Fruit fly (Drosophila melanogaster) whole organism, embryonic: ENCODE results near the gene RpS17.

Source experiments
- Abd-B ChIP-seq: fragments of 200-800 bp; sonication (Bioruptor generic); optimal IDR thresholded peaks from 2 replicates; lab custom pipeline; 2018; ENCODE audit warnings: missing biosample characterization, mild to moderate bottlenecking, missing genetic modification characterization, moderate library complexity
- Adf1 ChIP-seq: fragments of 200-800 bp; sonication (Bioruptor generic); IDR thresholded peaks from 2 replicates; pipeline ENCODE4 v1.3.6; 2022; ENCODE audit warnings: missing biosample characterization, missing genetic modification characterization
- B-H1 ChIP-seq: fragments of 200-800 bp; sonication (Bioruptor generic); IDR thresholded peaks from 3 replicates; pipeline ENCODE4 v1.3.6; 2022; ENCODE audit warnings: missing biosample characterization, missing genetic modification characterization
- CG10565 ChIP-seq: fragments of 200-800 bp; sonication (Bioruptor generic); optimal IDR thresholded peaks from 3 replicates; lab custom pipeline; 2016; ENCODE audit warnings: missing biosample characterization, mild to moderate bottlenecking, missing genetic modification characterization
- CG12219 ChIP-seq: fragments of 200-800 bp; sonication (Bioruptor generic); optimal IDR thresholded peaks from 3 replicates; lab custom pipeline; 2018; ENCODE audit warnings: missing biosample characterization, mild to moderate bottlenecking, missing genetic modification characterization
- CG13775 ChIP-seq: fragments of 200-800 bp; sonication (Bioruptor generic); optimal IDR thresholded peaks from 3 replicates; lab custom pipeline; 2017; ENCODE audit warnings: missing biosample characterization, mild to moderate bottlenecking, missing genetic modification characterization
- CG15011 ChIP-seq: fragments of 200-800 bp; sonication (Bioruptor generic); optimal IDR thresholded peaks from 3 replicates; lab custom pipeline; 2018; ENCODE audit warnings: missing biosample characterization, mild to moderate bottlenecking, missing genetic modification characterization
- CG16863 ChIP-seq: fragments of 200-800 bp; sonication (Bioruptor generic); optimal IDR thresholded peaks from 3 replicates; lab custom pipeline; 2016; ENCODE audit warnings: missing biosample characterization, missing genetic modification characterization
- CG18011 ChIP-seq: fragments of 200-800 bp; sonication (Bioruptor generic); optimal IDR thresholded peaks from 2 replicates; lab custom pipeline; 2017; ENCODE audit warnings: missing biosample characterization, missing genetic modification characterization, mild to moderate bottlenecking, moderate library complexity, missing genotype
- CG18476 ChIP-seq: fragments of 200-800 bp; sonication (Bioruptor generic); optimal IDR thresholded peaks from 2 replicates; lab custom pipeline; 2016; ENCODE audit warnings: missing biosample characterization, mild to moderate bottlenecking, missing genetic modification characterization
- CG2116 ChIP-seq: fragments of 200-800 bp; sonication (Bioruptor generic); optimal IDR thresholded peaks from 3 replicates; lab custom pipeline; 2018; ENCODE audit warnings: missing biosample characterization, mild to moderate bottlenecking, missing genetic modification characterization
- CG2875 ChIP-seq: fragments of 200-800 bp; sonication (Bioruptor generic); optimal IDR thresholded peaks from 2 replicates; lab custom pipeline; 2017; ENCODE audit warnings: missing biosample characterization, mild to moderate bottlenecking, missing genetic modification characterization, missing genetic modification reagents
- CG31388 ChIP-seq: fragments of 200-800 bp; sonication (Bioruptor generic); optimal IDR thresholded peaks from 2 replicates; lab custom pipeline; 2016; ENCODE audit warnings: missing biosample characterization, missing genetic modification characterization
- CG7556 ChIP-seq: fragments of 200-800 bp; sonication (Bioruptor generic); optimal IDR thresholded peaks from 2 replicates; lab custom pipeline; 2017; ENCODE audit warnings: missing biosample characterization, mild to moderate bottlenecking, missing genetic modification characterization
- CG8281 ChIP-seq: fragments of 200-800 bp; sonication (Bioruptor generic); optimal IDR thresholded peaks from 2 replicates; lab custom pipeline; 2018; ENCODE audit warnings: missing biosample characterization, mild to moderate bottlenecking, missing genetic modification characterization, moderate library complexity
- Dek ChIP-seq: fragments of 200-800 bp; sonication (Bioruptor generic); optimal IDR thresholded peaks from 3 replicates; lab custom pipeline; 2019; ENCODE audit warnings: missing biosample characterization, mild to moderate bottlenecking, missing genetic modification characterization, moderate library complexity
- Dip2 ChIP-seq: fragments of 200-800 bp; sonication (Bioruptor generic); IDR thresholded peaks from 2 replicates; pipeline ENCODE4 v1.3.6; 2022; ENCODE audit warnings: missing biosample characterization, missing genetic modification characterization
- Ets65A ChIP-seq: fragments of 200-800 bp; sonication (Bioruptor generic); peaks from one replicate; lab custom pipeline; 2016; ENCODE audit warnings: missing biosample characterization, missing genetic modification characterization
- Fer3 ChIP-seq: fragments of 200-800 bp; sonication (Bioruptor generic); optimal IDR thresholded peaks from 2 replicates; lab custom pipeline; 2018; ENCODE audit warnings: missing biosample characterization, mild to moderate bottlenecking, missing genetic modification characterization, moderate library complexity
- GATAe ChIP-seq: fragments of 200-800 bp; sonication (Bioruptor generic); conservative IDR thresholded peaks from 2 replicates; pipeline ENCODE4 v1.3.6; 2022; ENCODE audit warnings: missing biosample characterization, missing genetic modification characterization
- Hr3 ChIP-seq: fragments of 200-800 bp; sonication (Bioruptor generic); optimal IDR thresholded peaks from 3 replicates; lab custom pipeline; 2016; ENCODE audit warnings: missing biosample characterization, missing genetic modification characterization
- Hsf ChIP-seq: fragments of 200-800 bp; sonication (Bioruptor generic); optimal IDR thresholded peaks from 3 replicates; lab custom pipeline; 2016; ENCODE audit warnings: missing biosample characterization, missing genetic modification characterization
- Nf-YB ChIP-seq: fragments of 200-800 bp; sonication (Bioruptor generic); optimal IDR thresholded peaks from 3 replicates; lab custom pipeline; 2019; ENCODE audit warnings: missing biosample characterization, mild to moderate bottlenecking, missing genetic modification characterization, moderate library complexity
- Stat92E ChIP-seq, 3 experiments: fragments of >200 bp in 2 of 3; fragments of 200-800 bp in 1 of 3; sonication (Bioruptor generic) in 1 of 3; optimal IDR thresholded peaks; 2 replicates each; lab custom pipeline; 2017 to 2019; ENCODE audit warnings: missing biosample characterization in 3 of 3, missing genetic modification characterization in 3 of 3, mild to moderate bottlenecking in 1 of 3, moderate library complexity in 1 of 3
- Trl ChIP-seq, 3 experiments: fragments of >200 bp in 2 of 3; fragments of 200-800 bp in 1 of 3; sonication (Bioruptor generic) in 1 of 3; optimal IDR thresholded peaks; 2 replicates in 1 of 3; 3 replicates in 2 of 3; lab custom pipeline; 2016 to 2017; ENCODE audit warnings: missing biosample characterization in 1 of 3, missing genetic modification characterization in 1 of 3
- ato ChIP-seq: fragments of 200-800 bp; sonication (Bioruptor generic); IDR thresholded peaks from 2 replicates; pipeline ENCODE4 v1.3.6; 2022; ENCODE audit warnings: missing biosample characterization, missing genetic modification characterization; ENCODE audit not compliant: partially characterized antibody
- bbx ChIP-seq: fragments of 200-800 bp; sonication (Bioruptor generic); IDR thresholded peaks from 2 replicates; pipeline ENCODE4 v1.3.6; 2022; ENCODE audit warnings: missing biosample characterization, missing genetic modification characterization; ENCODE audit not compliant: partially characterized antibody
- bowl ChIP-seq: fragments of 200-800 bp; sonication (Bioruptor generic); IDR thresholded peaks from 2 replicates; pipeline ENCODE4 v1.3.6; 2022; ENCODE audit warnings: missing biosample characterization, missing genetic modification characterization
- cas ChIP-seq: fragments of 200-800 bp; sonication (Bioruptor generic); IDR thresholded peaks from 2 replicates; pipeline ENCODE4 v1.3.6; 2022; ENCODE audit warnings: missing biosample characterization, missing genetic modification characterization
- chn ChIP-seq: fragments of 200-800 bp; sonication (Bioruptor generic); optimal IDR thresholded peaks from 2 replicates; lab custom pipeline; 2016; ENCODE audit warnings: missing biosample characterization, missing genetic modification characterization
- crp ChIP-seq, 2 experiments: fragments of 200-800 bp; sonication (Bioruptor generic); optimal IDR thresholded peaks; 2 replicates in 1 of 2; 3 replicates in 1 of 2; lab custom pipeline; 2017; ENCODE audit warnings: missing biosample characterization in 2 of 2, missing genetic modification characterization in 2 of 2, mild to moderate bottlenecking in 1 of 2, moderate library complexity in 1 of 2
- danr ChIP-seq: fragments of 200-800 bp; sonication (Bioruptor generic); IDR thresholded peaks from 2 replicates; pipeline ENCODE4 v1.3.6; 2022; ENCODE audit warnings: missing biosample characterization, missing genetic modification characterization
- dmrt11E ChIP-seq: fragments of 200-800 bp; sonication (Bioruptor generic); optimal IDR thresholded peaks from 3 replicates; lab custom pipeline; 2018; ENCODE audit warnings: missing biosample characterization, mild to moderate bottlenecking, missing genetic modification characterization, moderate library complexity
- fd64A ChIP-seq: fragments of 200-800 bp; sonication (Bioruptor generic); optimal IDR thresholded peaks from 3 replicates; lab custom pipeline; 2018; ENCODE audit warnings: missing biosample characterization, mild to moderate bottlenecking, missing genetic modification characterization
- fd96Cb ChIP-seq: fragments of 200-800 bp; sonication (Bioruptor generic); optimal IDR thresholded peaks from 2 replicates; lab custom pipeline; 2018; ENCODE audit warnings: missing biosample characterization, mild to moderate bottlenecking, missing genetic modification characterization, moderate library complexity
- gce ChIP-seq: fragments of 200-800 bp; sonication (Bioruptor generic); IDR thresholded peaks from 3 replicates; pipeline ENCODE4 v1.3.6; 2022; ENCODE audit warnings: missing biosample characterization, missing genetic modification characterization
- lola ChIP-seq, 3 experiments: fragments of >200 bp in 2 of 3; fragments of 200-800 bp in 1 of 3; sonication (Bioruptor generic) in 1 of 3; optimal IDR thresholded peaks; 2 replicates each; lab custom pipeline; 2017 to 2019; ENCODE audit warnings: missing biosample characterization in 3 of 3, missing genetic modification characterization in 3 of 3, mild to moderate bottlenecking in 1 of 3, moderate library complexity in 1 of 3
- luna ChIP-seq: fragments of 200-800 bp; sonication (Bioruptor generic); optimal IDR thresholded peaks from 2 replicates; lab custom pipeline; 2016; ENCODE audit warnings: missing biosample characterization, missing genetic modification characterization
- maf-S ChIP-seq: fragments of 200-800 bp; sonication (Bioruptor generic); optimal IDR thresholded peaks from 2 replicates; lab custom pipeline; 2016; ENCODE audit warnings: missing biosample characterization, missing genetic modification characterization
- onecut ChIP-seq: fragments of 200-800 bp; sonication (Bioruptor generic); IDR thresholded peaks from 2 replicates; pipeline ENCODE4 v1.3.6; 2022; ENCODE audit warnings: missing biosample characterization, missing genetic modification characterization
- pnt ChIP-seq: fragments of 200-800 bp; sonication (Bioruptor generic); optimal IDR thresholded peaks from 3 replicates; lab custom pipeline; 2016; ENCODE audit warnings: missing biosample characterization, missing genetic modification characterization
- prd ChIP-seq, 3 experiments: fragments of >200 bp in 2 of 3; fragments of 200-800 bp in 1 of 3; sonication (Bioruptor generic) in 1 of 3; optimal IDR thresholded peaks in 2 of 3; IDR thresholded peaks in 1 of 3; 2 replicates in 2 of 3; 3 replicates in 1 of 3; pipeline versions ENCODE4 v1.3.6 to Lab custom; 2017 to 2022; ENCODE audit warnings: missing biosample characterization in 1 of 3, missing genetic modification characterization in 1 of 3
- sim ChIP-seq: fragments of 200-800 bp; sonication (Bioruptor generic); IDR thresholded peaks from 2 replicates; pipeline ENCODE4 v1.3.6; 2022; ENCODE audit warnings: missing biosample characterization, missing genetic modification characterization
- sob ChIP-seq: fragments of 200-800 bp; sonication (Bioruptor generic); IDR thresholded peaks from 2 replicates; pipeline ENCODE4 v1.3.6; 2022; ENCODE audit warnings: missing biosample characterization, missing genetic modification characterization
- stc ChIP-seq: fragments of 200-800 bp; sonication (Bioruptor generic); IDR thresholded peaks from 2 replicates; pipeline ENCODE4 v1.3.6; 2022; ENCODE audit warnings: missing biosample characterization, missing genetic modification characterization
- vvl ChIP-seq: fragments of 200-800 bp; sonication (Bioruptor generic); IDR thresholded peaks from 2 replicates; pipeline ENCODE4 v1.3.6; 2022; ENCODE audit warnings: missing biosample characterization, missing genetic modification characterization
- zf30C ChIP-seq: fragments of 200-800 bp; sonication (Bioruptor generic); optimal IDR thresholded peaks from 3 replicates; lab custom pipeline; 2018; ENCODE audit warnings: missing biosample characterization, mild to moderate bottlenecking, missing genetic modification characterization

The RpS17 gene

DNA sequence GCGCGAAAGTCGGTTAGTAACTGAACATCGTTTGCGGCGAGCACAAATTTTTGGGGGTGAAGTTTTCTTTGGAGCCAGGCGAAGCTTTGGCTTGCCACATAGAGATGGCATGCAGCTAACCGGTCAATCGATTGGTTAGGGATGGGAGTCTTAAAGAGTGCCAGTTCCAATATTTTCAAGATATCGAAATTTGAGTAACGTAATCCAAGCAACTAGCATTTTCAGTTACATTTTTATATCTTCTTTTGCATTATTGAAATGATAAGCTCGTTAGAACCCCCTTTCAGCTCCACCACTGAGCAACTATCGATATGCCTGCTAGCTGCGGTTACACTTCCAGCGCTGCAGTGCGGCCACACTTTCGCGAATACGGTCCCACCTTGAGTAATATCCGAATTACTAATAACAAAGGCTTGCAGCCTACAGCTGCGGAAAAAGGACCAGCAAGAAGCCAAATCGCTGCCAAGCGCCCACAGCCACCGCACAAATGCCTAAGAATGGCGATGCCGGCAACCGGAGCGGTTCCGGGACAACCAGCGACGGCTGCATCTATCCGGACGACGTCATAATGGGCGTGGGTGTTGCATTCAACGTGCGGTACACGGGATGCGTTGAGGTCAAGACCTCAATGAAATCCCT, 2.8 kb downstream of the RpS17 start, which contains the start of the genes Atat and Shc (continued):
- TF ChIP-seq fd64A (GFP tag; lab: Kevin White, UChicago) (peak; percentile 89), Trl (optimal IDR thresholded peaks at IDR 0.05; lab: Kevin White, UChicago) (no peak), Trl (GFP tag; optimal IDR thresholded peaks at IDR 0.05; lab: Kevin White, UChicago) (peak; percentile 100), dmrt11E (peak; percentile 98), crp (GFP tag; optimal IDR thresholded peaks at IDR 0.05; lab: Kevin White, UChicago) (peak in 1 of 2 experiments; percentile 77), CG8281 (tag; lab: Kevin White, UChicago) (peak; percentile 92), Ets65A (GFP tag; lab: Kevin White, UChicago) (peak; percentile 100), luna (GFP tag; lab: Kevin White, UChicago) (peak; percentile 99), cas (GFP tag; lab: Robert Waterston, UW) (peak; percentile 99), lola (GFP tag; optimal IDR thresholded peaks at IDR 0.05; lab: Kevin White, UChicago) (peak in 1 of 3 experiments; percentile 98), CG18476 (GFP tag; lab: Kevin White, UChicago) (peak; percentile 98), CG7556 (GFP tag; lab: Kevin White, UChicago) (peak; percentile 96), Fer3 (tag; lab: Kevin White, UChicago) (peak; percentile 99), Hr3 (GFP tag; lab: Kevin White, UChicago) (peak; percentile 100), gce (GFP tag; lab: Robert Waterston, UW) (peak; percentile 98), Dip2 (GFP tag; lab: Robert Waterston, UW) (peak; percentile 83), vvl (GFP tag; lab: Robert Waterston, UW) (peak; percentile 99), CG2875 (GFP tag; lab: Kevin White, UChicago) (peak; percentile 95), CG12219 (peak; percentile 94), maf-S (GFP tag; lab: Kevin White, UChicago) (peak; percentile 99), sim (GFP tag; lab: Robert Waterston, UW) (peak; percentile 95), pnt (GFP tag; lab: Kevin White, UChicago) (peak; percentile 100), bowl (GFP tag; lab: Robert Waterston, UW) (peak; percentile 96), CG15011 (peak; percentile 96), Abd-B (GFP tag; lab: Kevin White, UChicago) (peak; percentile 100), GATAe (peak; percentile 98), fd96Cb (tag; lab: Kevin White, UChicago) (peak; percentile 99), Hsf (peak; percentile 100), CG13775 (GFP tag; lab: Kevin White, UChicago) (peak; percentile 99), zf30C (peak; percentile 37), Adf1 (GFP tag; lab: Robert Waterston, UW) (peak; percentile 90), Dek (tag; lab: Kevin White, UChicago) (peak; percentile 99), prd (optimal IDR thresholded peaks at IDR 0.05; lab: Kevin White, UChicago) (no peak), prd (GFP tag; IDR thresholded peaks at IDR 0.05; lab: Robert Waterston, UW) (peak; percentile 100), Nf-YB (peak; percentile 87), Stat92E (GFP tag; optimal IDR thresholded peaks at IDR 0.05; lab: Kevin White, UChicago) (peak in 1 of 3 experiments; percentile 90), bbx (peak; percentile 71; the same call in 1 of the 2 replicates), B-H1 (GFP tag; lab: Robert Waterston, UW) (peak; percentile 99), onecut (GFP tag; lab: Robert Waterston, UW) (peak; percentile 94), danr (GFP tag; lab: Robert Waterston, UW) (peak; percentile 99), CG18011 (peak; percentile 93), chn (GFP tag; lab: Kevin White, UChicago) (peak; percentile 100), CG2116 (GFP tag; lab: Kevin White, UChicago) (peak; percentile 93), sob (peak; percentile 100), ato (GFP tag; lab: Robert Waterston, UW) (peak; percentile 59; the same call in 1 of the 2 replicates), stc (GFP tag; lab: Robert Waterston, UW) (peak; percentile 98), CG31388 (GFP tag; lab: Kevin White, UChicago) (peak; percentile 98), CG10565 (peak; percentile 97), CG16863 (GFP tag; lab: Kevin White, UChicago) (peak; percentile 99)
